Worm (Caenorhabditis elegans) whole organism, L3 larva: ENCODE data around the gene npp-21.

Source experiments
- aly-2 ChIP-seq: fragments of 150-350 bp; optimal IDR thresholded peaks from 2 replicates; lab custom pipeline; 2014; ENCODE audit warnings: missing biosample characterization, missing genetic modification characterization
- ceh-16 ChIP-seq: sonication (generic microtip); optimal IDR thresholded peaks from 2 replicates; lab custom pipeline; 2017; ENCODE audit warnings: missing biosample characterization, missing genetic modification characterization
- ceh-28 ChIP-seq: fragments of 150-350 bp; optimal IDR thresholded peaks from 2 replicates; lab custom pipeline; 2014; ENCODE audit warnings: missing biosample characterization, missing genetic modification reagents, missing genetic modification characterization
- daf-12 ChIP-seq: fragments of 150-350 bp; optimal IDR thresholded peaks from 2 replicates; lab custom pipeline; 2014; ENCODE audit warnings: missing biosample characterization, missing genetic modification reagents, missing genetic modification characterization
- fkh-10 ChIP-seq: sonication (generic microtip); optimal IDR thresholded peaks from 2 replicates; lab custom pipeline; 2017; ENCODE audit warnings: missing biosample characterization, missing genetic modification reagents, missing genetic modification characterization
- nhr-12 ChIP-seq: fragments of 150-350 bp; optimal IDR thresholded peaks from 2 replicates; lab custom pipeline; 2014; ENCODE audit warnings: missing biosample characterization, missing genetic modification characterization
- nhr-237 ChIP-seq: fragments of 150-350 bp; optimal IDR thresholded peaks from 2 replicates; lab custom pipeline; 2014; ENCODE audit warnings: missing biosample characterization, missing genetic modification characterization
- nhr-25 ChIP-seq: sonication (generic microtip); optimal IDR thresholded peaks from 2 replicates; lab custom pipeline; 2017; ENCODE audit warnings: missing biosample characterization, missing genetic modification characterization
- nhr-28 ChIP-seq: fragments of 150-350 bp; optimal IDR thresholded peaks from 2 replicates; lab custom pipeline; 2014; ENCODE audit warnings: missing biosample characterization, missing genetic modification characterization
- pha-4 ChIP-seq: fragments of 150-350 bp; optimal IDR thresholded peaks from 2 replicates; lab custom pipeline; 2014; ENCODE audit warnings: missing biosample characterization, missing genetic modification reagents, missing genetic modification characterization
- unc-62 ChIP-seq: fragments of 150-350 bp; sonication (generic microtip); optimal IDR thresholded peaks from 4 replicates; lab custom pipeline; 2014; ENCODE audit warnings: missing biosample characterization, missing genetic modification reagents, missing genetic modification characterization
- ztf-11 ChIP-seq: fragments of 150-350 bp; optimal IDR thresholded peaks from 2 replicates; lab custom pipeline; 2014; ENCODE audit warnings: missing biosample characterization, missing genetic modification characterization

DNA sequence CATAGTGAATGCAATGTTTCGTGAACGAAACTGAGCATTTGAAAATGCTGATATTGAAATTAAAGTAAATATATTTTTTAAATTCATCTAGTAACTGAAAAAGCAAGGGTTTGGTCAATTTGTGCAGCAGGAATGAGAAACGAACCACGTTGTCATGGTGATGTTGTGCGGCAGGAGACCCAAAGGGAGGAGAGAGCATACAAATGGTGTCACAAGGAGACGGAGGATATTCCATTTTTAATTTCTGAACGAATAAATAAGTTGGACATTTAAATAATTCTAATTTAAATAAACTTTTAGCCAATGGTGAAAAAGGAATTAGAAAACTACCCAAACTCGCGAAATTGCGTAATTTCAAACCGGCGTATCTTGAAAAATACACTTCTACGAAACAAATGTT is 15.9 kb upstream of the npp-21 start, which contains the start of gene mks-3:
- TF ChIP-seq ceh-16 (no peak), ceh-28 (tag; lab: Kevin White, UChicago) (no peak), pha-4 (tag; lab: Kevin White, UChicago) (no peak), fkh-10 (GFP tag; lab: Kevin White, UChicago) (no peak), daf-12 (tag; lab: Kevin White, UChicago) (no peak), nhr-237 (no peak), nhr-25 (no peak), nhr-12 (tag; lab: Kevin White, UChicago) (no peak), unc-62 (GFP tag; lab: Kevin White, UChicago) (no peak), aly-2 (no peak), ztf-11 (no peak), nhr-28 (no peak)
